Worm (Caenorhabditis elegans) whole organism, L2 larva: Measurements from ENCODE around the gene shpk-1.

Experiments
- C34F6.9 ChIP-seq: fragments of 150-350 bp; optimal IDR thresholded peaks from 2 replicates; lab custom pipeline; 2014; ENCODE audit warnings: missing biosample characterization, missing genetic modification characterization
- F13H6.1 ChIP-seq: sonication (generic microtip); optimal IDR thresholded peaks from 2 replicates; lab custom pipeline; 2016; ENCODE audit warnings: missing genetic modification characterization, missing compliant biosample characterization
- R02D3.7 ChIP-seq: fragments of 150-350 bp; optimal IDR thresholded peaks from 2 replicates; lab custom pipeline; 2014; ENCODE audit warnings: missing biosample characterization, missing genetic modification characterization
- Y55F3AM.14 ChIP-seq: fragments of 200-800 bp; sonication (Bioruptor generic); optimal IDR thresholded peaks from 2 replicates; lab custom pipeline; 2018; ENCODE audit warnings: mild to moderate bottlenecking, missing genetic modification characterization, missing compliant biosample characterization
- ZK546.5 ChIP-seq: sonication (generic microtip); optimal IDR thresholded peaks from 2 replicates; lab custom pipeline; 2017; ENCODE audit warnings: missing biosample characterization, missing genetic modification characterization
- ama-1 ChIP-seq: fragments of 150-350 bp; optimal IDR thresholded peaks from 2 replicates; lab custom pipeline; 2018; ENCODE audit warnings: inconsistent platforms
- blmp-1 ChIP-seq: sonication (generic microtip); optimal IDR thresholded peaks from 2 replicates; lab custom pipeline; 2017; ENCODE audit warnings: missing genetic modification characterization, mild to moderate bottlenecking, missing compliant biosample characterization, antibody characterized with exemption, moderate library complexity; ENCODE audit not compliant: insufficient read depth
- ceh-82 ChIP-seq: fragments of 150-350 bp; optimal IDR thresholded peaks from 2 replicates; lab custom pipeline; 2014; ENCODE audit warnings: missing biosample characterization, missing genetic modification characterization
- crh-2 ChIP-seq: sonication (generic microtip); optimal IDR thresholded peaks from 2 replicates; lab custom pipeline; 2017; ENCODE audit warnings: missing biosample characterization, missing genetic modification characterization
- dmd-4 ChIP-seq: sonication (generic microtip); optimal IDR thresholded peaks from 2 replicates; lab custom pipeline; 2017; ENCODE audit warnings: missing biosample characterization, missing genetic modification characterization
- elt-1 ChIP-seq: fragments of 150-350 bp; optimal IDR thresholded peaks from 2 replicates; lab custom pipeline; 2014; ENCODE audit warnings: missing biosample characterization, missing genetic modification characterization
- gmeb-1 ChIP-seq: fragments of 150-350 bp; optimal IDR thresholded peaks from 2 replicates; lab custom pipeline; 2014; ENCODE audit warnings: missing biosample characterization, missing genetic modification characterization
- lsy-2 ChIP-seq, 2 experiments: fragments of 150-350 bp in 1 of 2; sonication (generic microtip) in 1 of 2; optimal IDR thresholded peaks; 2 replicates each; lab custom pipeline; 2014 to 2017; ENCODE audit warnings: missing biosample characterization in 2 of 2, missing genetic modification characterization in 2 of 2
- mab-5 ChIP-seq: fragments of 150-350 bp; optimal IDR thresholded peaks from 2 replicates; lab custom pipeline; 2014; ENCODE audit warnings: missing biosample characterization, missing genetic modification characterization
- mbf-1 ChIP-seq: sonication (generic microtip); optimal IDR thresholded peaks from 2 replicates; lab custom pipeline; 2017; ENCODE audit warnings: missing biosample characterization, missing genetic modification characterization
- mdl-1 ChIP-seq, 2 experiments: fragments of 150-350 bp in 1 of 2; sonication (generic microtip) in 1 of 2; optimal IDR thresholded peaks; 2 replicates each; lab custom pipeline; 2017; ENCODE audit warnings: missing biosample characterization in 2 of 2, missing genetic modification characterization in 2 of 2
- nhr-11 ChIP-seq: fragments of 150-350 bp; optimal IDR thresholded peaks from 2 replicates; lab custom pipeline; 2014; ENCODE audit warnings: missing biosample characterization, missing genetic modification characterization
- nhr-12 ChIP-seq: fragments of 150-350 bp; optimal IDR thresholded peaks from 2 replicates; lab custom pipeline; 2014; ENCODE audit warnings: missing biosample characterization, missing genetic modification characterization
- nhr-129 ChIP-seq: fragments of 150-350 bp; optimal IDR thresholded peaks from 2 replicates; lab custom pipeline; 2014; ENCODE audit warnings: missing biosample characterization, missing genetic modification characterization
- nhr-21 ChIP-seq: fragments of 150-350 bp; optimal IDR thresholded peaks from 2 replicates; lab custom pipeline; 2014; ENCODE audit warnings: missing biosample characterization, missing genetic modification characterization
- nhr-25 ChIP-seq: fragments of 150-350 bp; sonication (generic microtip); optimal IDR thresholded peaks from 3 replicates; lab custom pipeline; 2014; ENCODE audit warnings: missing biosample characterization, missing genetic modification characterization
- sem-4 ChIP-seq: fragments of 150-350 bp; optimal IDR thresholded peaks from 2 replicates; lab custom pipeline; 2014; ENCODE audit warnings: missing biosample characterization, missing genetic modification reagents, missing genetic modification characterization
- skn-1 ChIP-seq: sonication (generic microtip); optimal IDR thresholded peaks from 2 replicates; lab custom pipeline; 2017; ENCODE audit warnings: missing biosample characterization, missing genetic modification characterization
- sma-9 ChIP-seq, 2 experiments: fragments of 150-350 bp in 1 of 2; sonication (generic microtip) in 1 of 2; optimal IDR thresholded peaks; 2 replicates each; lab custom pipeline; 2014 to 2016; ENCODE audit warnings: missing genetic modification characterization in 2 of 2, mild to moderate bottlenecking in 1 of 2, missing biosample characterization in 1 of 2, missing compliant biosample characterization in 1 of 2, missing genetic modification reagents in 1 of 2, moderate library complexity in 1 of 2
- snpc-4 ChIP-seq: fragments of 150-350 bp; optimal IDR thresholded peaks from 2 replicates; lab custom pipeline; 2014; ENCODE audit warnings: missing biosample characterization, missing genetic modification characterization
- unc-39 ChIP-seq: fragments of 150-350 bp; optimal IDR thresholded peaks from 2 replicates; lab custom pipeline; 2014; ENCODE audit warnings: missing biosample characterization, missing genetic modification characterization
- unc-55 ChIP-seq: fragments of 150-350 bp; sonication (generic microtip); optimal IDR thresholded peaks from 3 replicates; lab custom pipeline; 2014; ENCODE audit warnings: missing biosample characterization, missing genetic modification reagents, missing genetic modification characterization
- unc-62 ChIP-seq: fragments of 150-350 bp; optimal IDR thresholded peaks from 2 replicates; lab custom pipeline; 2014; ENCODE audit warnings: missing biosample characterization, missing genetic modification reagents, missing genetic modification characterization
- zag-1 ChIP-seq: fragments of 150-350 bp; optimal IDR thresholded peaks from 2 replicates; lab custom pipeline; 2014; ENCODE audit warnings: missing biosample characterization, missing genetic modification characterization
- ztf-1 ChIP-seq: fragments of 200-800 bp; sonication (Bioruptor generic); conservative IDR thresholded peaks from 2 replicates; pipeline ENCODE4 v1.3.6; 2022; ENCODE audit warnings: missing genetic modification characterization, missing compliant biosample characterization
- ztf-11 ChIP-seq: sonication (generic microtip); optimal IDR thresholded peaks from 2 replicates; lab custom pipeline; 2017; ENCODE audit warnings: missing biosample characterization, missing genetic modification characterization

shpk-1 gene

DNA sequence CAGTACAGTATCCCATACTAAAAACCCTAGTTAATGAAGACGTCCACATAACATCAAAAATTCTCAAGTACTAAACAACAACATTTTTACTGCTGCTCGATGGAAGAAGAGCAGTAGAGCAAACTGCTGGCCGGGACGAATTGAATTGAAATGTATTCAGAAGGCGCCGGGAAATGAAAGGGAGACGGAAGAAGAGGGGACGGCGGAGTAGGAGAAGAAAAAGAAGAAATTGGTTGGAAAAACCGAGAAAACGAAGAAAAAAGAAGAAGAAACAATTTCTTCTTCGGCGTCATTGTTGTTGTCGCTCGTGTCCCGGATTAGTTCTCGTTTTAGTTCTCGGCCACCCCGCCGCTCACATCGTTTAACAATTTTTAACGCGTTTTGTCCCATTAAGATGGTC, 26.0 kb downstream of the shpk-1 start:
- no peak for TF ChIP-seq nhr-25 (tag; lab: Kevin White, UChicago)
- TF ChIP-seq zag-1 (tag; lab: Kevin White, UChicago): no peak
- TF ChIP-seq unc-55: peak; percentile 12

DNA sequence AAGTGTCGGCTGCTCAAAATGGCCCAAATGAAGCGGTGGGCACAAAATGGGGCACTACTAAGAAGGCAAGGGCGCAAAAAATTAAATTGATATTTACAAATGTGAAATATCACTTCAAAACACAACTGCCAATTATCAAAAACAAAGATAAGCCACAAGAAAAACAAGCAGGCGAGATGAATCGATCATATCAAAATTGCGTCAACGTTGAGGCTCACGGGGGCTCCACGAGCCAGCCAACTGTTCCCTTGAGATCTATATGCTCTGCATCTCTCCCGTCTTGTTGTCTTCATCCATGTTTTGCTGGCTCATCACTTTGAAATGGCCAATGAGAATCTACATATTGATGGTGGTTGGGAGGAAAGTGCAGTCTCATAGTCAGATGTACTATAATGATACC, 27.4 kb downstream of the shpk-1 start:
- TF ChIP-seq ztf-11 (tag; lab: Kevin White, UChicago) (no peak), skn-1 (tag; lab: Kevin White, UChicago) (no peak), ceh-82 (tag; lab: Kevin White, UChicago) (no peak), nhr-129 (tag; lab: Kevin White, UChicago) (peak; percentile 21), crh-2 (tag; lab: Kevin White, UChicago) (peak; percentile 17), Y55F3AM.14 (GFP tag; lab: Kevin White, UChicago) (no peak), ZK546.5 (tag; lab: Kevin White, UChicago) (no peak), unc-39 (tag; lab: Kevin White, UChicago) (no peak), ztf-1 (no peak), R02D3.7 (tag; lab: Kevin White, UChicago) (no peak), mab-5 (tag; lab: Kevin White, UChicago) (peak; percentile 35), sma-9 (GFP tag; optimal IDR thresholded peaks at IDR 0.05; lab: Kevin White, UChicago) (peak; percentile 4), sma-9 (tag; optimal IDR thresholded peaks at IDR 0.05; lab: Kevin White, UChicago) (no peak), mbf-1 (tag; lab: Kevin White, UChicago) (no peak), nhr-21 (tag; lab: Kevin White, UChicago) (no peak), unc-62 (GFP tag; lab: Kevin White, UChicago) (no peak), lsy-2 (tag; optimal IDR thresholded peaks at IDR 0.05; lab: Kevin White, UChicago) (peak in 1 of 2 experiments; percentile 17)

DNA sequence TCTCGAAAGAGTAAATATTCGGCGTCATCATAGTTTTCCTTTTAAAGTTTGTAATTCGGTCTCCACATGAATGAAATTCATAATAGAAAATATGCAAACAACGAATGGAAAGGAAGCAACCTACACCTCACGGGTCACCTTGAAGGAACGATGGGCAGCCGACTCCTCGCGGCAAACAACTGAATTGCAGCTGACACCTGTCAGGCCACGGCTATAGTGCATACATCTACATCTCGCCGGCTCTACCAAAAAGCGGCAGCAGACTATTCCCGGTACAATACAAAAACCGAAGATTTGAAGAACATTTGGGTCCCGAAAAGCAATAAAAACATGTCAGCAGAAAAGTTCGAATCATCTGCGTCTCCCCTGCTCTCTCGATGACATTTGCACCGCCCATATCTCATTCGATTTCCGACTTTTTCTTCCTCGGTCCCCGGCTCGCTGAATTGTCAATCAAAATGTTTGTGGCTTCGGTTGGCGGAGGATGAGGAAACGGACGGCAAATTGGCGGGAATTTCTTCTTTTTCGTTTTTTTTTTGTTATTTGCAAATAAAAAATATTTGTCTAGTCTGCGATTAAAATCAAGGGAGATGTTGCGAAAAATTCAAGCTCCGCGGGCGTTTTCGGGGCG, 28.0 kb downstream of the shpk-1 start:
- peak in 1 of 2 experiments; percentile 30 for TF ChIP-seq lsy-2 (tag; optimal IDR thresholded peaks at IDR 0.05; lab: Kevin White, UChicago)
- no peak for TF ChIP-seq blmp-1
- TF ChIP-seq sma-9 (GFP tag; optimal IDR thresholded peaks at IDR 0.05; lab: Kevin White, UChicago): peak; percentile 4
- TF ChIP-seq sma-9 (tag; optimal IDR thresholded peaks at IDR 0.05; lab: Kevin White, UChicago): no peak
- TF ChIP-seq snpc-4: peak; percentile 59
- peak; percentile 19 for TF ChIP-seq zag-1 (tag; lab: Kevin White, UChicago)
- TF ChIP-seq C34F6.9 (tag; lab: Kevin White, UChicago): peak; percentile 48
- TF ChIP-seq nhr-129 (tag; lab: Kevin White, UChicago): peak; percentile 10
- TF ChIP-seq ceh-82 (tag; lab: Kevin White, UChicago): no peak
- TF ChIP-seq F13H6.1: peak; percentile 6

DNA sequence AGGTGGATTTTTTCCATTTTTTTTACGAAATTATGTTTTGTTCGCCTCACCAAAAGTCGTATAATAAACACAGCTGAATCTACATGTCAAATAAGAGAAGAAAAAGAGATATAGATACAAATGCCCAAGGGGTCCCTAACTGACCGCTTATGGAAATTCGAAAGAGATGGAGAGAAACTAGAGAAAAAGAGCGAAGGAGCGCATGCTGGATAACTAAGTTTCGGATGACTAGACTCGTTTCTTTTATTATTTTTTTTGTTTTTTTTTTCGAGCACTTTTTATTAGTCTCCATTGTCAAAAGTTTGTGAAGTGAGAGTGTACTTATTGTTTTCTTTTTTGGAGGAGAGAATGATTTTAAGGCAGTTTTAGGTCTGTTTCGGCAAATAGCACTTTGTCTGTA, 29.9 kb downstream of the shpk-1 start:
- TF ChIP-seq unc-55 (peak; percentile 5), elt-1 (tag; lab: Kevin White, UChicago) (no peak), lsy-2 (tag; optimal IDR thresholded peaks at IDR 0.05; lab: Kevin White, UChicago) (peak in 1 of 2 experiments; percentile 46), R02D3.7 (tag; lab: Kevin White, UChicago) (no peak), mdl-1 (tag; optimal IDR thresholded peaks at IDR 0.05; lab: Kevin White, UChicago) (peak in 1 of 2 experiments; percentile 35), F13H6.1 (peak; percentile 31), ztf-11 (tag; lab: Kevin White, UChicago) (no peak), unc-39 (tag; lab: Kevin White, UChicago) (no peak), C34F6.9 (tag; lab: Kevin White, UChicago) (peak; percentile 51), snpc-4 (no peak)

DNA sequence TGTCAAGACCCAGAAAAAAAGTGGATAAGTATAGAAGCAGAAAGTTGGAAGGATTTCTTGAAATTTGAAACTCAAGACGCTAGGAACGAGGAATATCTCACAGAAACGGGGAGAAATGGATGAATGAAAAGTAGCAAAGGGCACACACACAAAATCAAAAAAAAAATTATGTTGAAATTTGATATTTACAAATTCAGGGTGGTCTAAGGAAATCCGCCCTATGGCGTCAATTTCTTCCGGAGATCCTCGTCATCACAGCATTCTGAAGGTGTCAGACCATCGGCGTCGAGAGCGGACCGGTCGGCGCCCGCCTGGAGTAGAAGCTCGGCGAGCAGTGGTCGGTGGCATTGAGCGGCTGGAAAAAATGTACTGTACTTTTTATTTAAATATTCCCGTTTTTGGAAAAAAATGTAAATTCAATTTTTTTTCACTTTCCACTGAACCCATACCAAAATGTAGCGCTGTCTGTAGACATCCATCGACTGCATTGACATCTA, 32.2 kb downstream of the shpk-1 start:
- no peak for TF ChIP-seq skn-1 (tag; lab: Kevin White, UChicago)
- TF ChIP-seq sem-4: no peak
- TF ChIP-seq F13H6.1: no peak
- TF ChIP-seq dmd-4: no peak
- TF ChIP-seq gmeb-1: no peak
- TF ChIP-seq nhr-12 (tag; lab: Kevin White, UChicago): no peak
- no peak for TF ChIP-seq unc-39 (tag; lab: Kevin White, UChicago)
- no peak for TF ChIP-seq nhr-25 (tag; lab: Kevin White, UChicago)
- no peak for TF ChIP-seq zag-1 (tag; lab: Kevin White, UChicago)
- no peak for TF ChIP-seq ztf-11 (tag; lab: Kevin White, UChicago)
- TF ChIP-seq ama-1 (lab: Kevin White, UChicago): no peak
- TF ChIP-seq nhr-11: no peak
